Fruit fly (Drosophila melanogaster) S2 (cell line): Measurements from ENCODE around the gene Tep4.

Source experiments
- CG8478 ChIP-seq: fragments of >200 bp; optimal IDR thresholded peaks from 2 replicates; lab custom pipeline; 2018
- CTCF ChIP-seq, 2 experiments: fragments of >200 bp; optimal IDR thresholded peaks; 2 replicates each; lab custom pipeline; 2018

DNA sequence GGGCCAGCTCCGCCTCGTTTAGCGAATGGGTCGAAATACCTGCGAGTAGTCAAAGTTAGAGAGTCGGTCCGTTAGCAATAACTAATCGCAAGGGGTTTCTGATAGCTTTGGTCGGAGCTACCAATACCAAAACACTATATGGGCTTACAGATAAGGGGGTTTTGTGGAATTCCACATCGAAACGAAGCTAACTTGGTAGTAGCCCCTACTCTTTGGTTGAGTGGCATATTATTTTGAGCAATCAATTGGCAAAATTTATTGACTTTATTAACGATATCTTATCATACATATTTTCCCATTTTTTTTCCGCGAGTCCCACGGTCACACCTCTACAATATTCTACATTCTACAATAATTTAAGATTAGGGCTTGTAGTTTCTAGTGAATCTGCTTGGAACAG is 42.0 kb upstream of the Tep4 start:
- TF ChIP-seq CG8478 (lab: Kevin White, UChicago) (no peak), CTCF (optimal IDR thresholded peaks at IDR 0.05; lab: Kevin White, UChicago) (no peak)
